Fruit fly (Drosophila melanogaster) whole organism, embryonic: ENCODE measurements around the gene CG4459.

Experiments
- Asciz ChIP-seq: fragments of 200-800 bp; sonication (Bioruptor generic); optimal IDR thresholded peaks from 2 replicates; lab custom pipeline; 2017; ENCODE audit warnings: missing biosample characterization, mild to moderate bottlenecking, missing genetic modification characterization, missing genetic modification reagents
- CG11696 ChIP-seq: fragments of 200-800 bp; sonication (Bioruptor generic); IDR thresholded peaks from 2 replicates; pipeline ENCODE4 v1.3.6; 2022; ENCODE audit warnings: missing biosample characterization, missing genetic modification characterization
- CG12071 ChIP-seq: fragments of 200-800 bp; sonication (Bioruptor generic); optimal IDR thresholded peaks from 3 replicates; lab custom pipeline; 2018; ENCODE audit warnings: missing biosample characterization, mild to moderate bottlenecking, missing genetic modification characterization
- CG17612 ChIP-seq: fragments of 200-800 bp; sonication (Bioruptor generic); IDR thresholded peaks from 2 replicates; pipeline ENCODE4 v1.3.6; 2022; ENCODE audit warnings: missing biosample characterization, missing genetic modification characterization
- CG18764 ChIP-seq: fragments of 200-800 bp; sonication (Bioruptor generic); optimal IDR thresholded peaks from 3 replicates; lab custom pipeline; 2016; ENCODE audit warnings: missing biosample characterization, missing genetic modification characterization
- CG32532 ChIP-seq: fragments of 200-800 bp; sonication (Bioruptor generic); IDR thresholded peaks from 2 replicates; pipeline ENCODE4 v1.3.6; 2022; ENCODE audit warnings: missing biosample characterization, missing genetic modification characterization
- CG3281 ChIP-seq: fragments of 200-800 bp; sonication (Bioruptor generic); optimal IDR thresholded peaks from 3 replicates; lab custom pipeline; 2017; ENCODE audit warnings: missing biosample characterization, mild to moderate bottlenecking, missing genetic modification characterization
- CG4404 ChIP-seq: fragments of 200-800 bp; sonication (Bioruptor generic); IDR thresholded peaks from 2 replicates; pipeline ENCODE4 v1.3.6; 2022; ENCODE audit warnings: missing biosample characterization, missing genetic modification characterization
- CG4707 ChIP-seq: fragments of 200-800 bp; sonication (Bioruptor generic); optimal IDR thresholded peaks from 2 replicates; lab custom pipeline; 2018; ENCODE audit warnings: missing biosample characterization, mild to moderate bottlenecking, missing genetic modification characterization, moderate library complexity
- CG6175 ChIP-seq: fragments of 200-800 bp; sonication (Bioruptor generic); IDR thresholded peaks from 3 replicates; pipeline ENCODE4 v1.3.6; 2022; ENCODE audit warnings: missing biosample characterization, missing genetic modification characterization
- CG8359 ChIP-seq: fragments of 200-800 bp; sonication (Bioruptor generic); optimal IDR thresholded peaks from 2 replicates; lab custom pipeline; 2017; ENCODE audit warnings: missing biosample characterization, mild to moderate bottlenecking, missing genetic modification characterization, borderline replicate concordance
- D ChIP-seq, 2 experiments: fragments of 200-800 bp in 1 of 2; fragments of >200 bp in 1 of 2; sonication (Bioruptor generic) in 1 of 2; optimal IDR thresholded peaks; 2 replicates in 1 of 2; 3 replicates in 1 of 2; lab custom pipeline; 2017; ENCODE audit warnings: mild to moderate bottlenecking in 1 of 2, missing biosample characterization in 1 of 2, missing genetic modification characterization in 1 of 2, missing genetic modification reagents in 1 of 2
- Dek ChIP-seq: fragments of 200-800 bp; sonication (Bioruptor generic); optimal IDR thresholded peaks from 3 replicates; lab custom pipeline; 2019; ENCODE audit warnings: missing biosample characterization, mild to moderate bottlenecking, missing genetic modification characterization, moderate library complexity
- Dfd ChIP-seq, 2 experiments: fragments of >200 bp; optimal IDR thresholded peaks; 2 replicates each; lab custom pipeline; 2017; ENCODE audit warnings: missing biosample characterization in 2 of 2, missing genetic modification characterization in 2 of 2
- Gsc ChIP-seq: fragments of 200-800 bp; sonication (Bioruptor generic); IDR thresholded peaks from 2 replicates; pipeline ENCODE4 v1.3.6; 2022; ENCODE audit warnings: missing biosample characterization, missing genetic modification characterization
- Hey ChIP-seq: fragments of 200-800 bp; sonication (Bioruptor generic); optimal IDR thresholded peaks from 3 replicates; lab custom pipeline; 2018; ENCODE audit warnings: missing biosample characterization, mild to moderate bottlenecking, missing genetic modification characterization
- Lpt ChIP-seq: fragments of >200 bp; optimal IDR thresholded peaks from 2 replicates; lab custom pipeline; 2018; ENCODE audit warnings: missing biosample characterization, missing genetic modification characterization
- MTF-1 ChIP-seq: fragments of 200-800 bp; sonication (Bioruptor generic); optimal IDR thresholded peaks from 2 replicates; lab custom pipeline; 2018; ENCODE audit warnings: missing biosample characterization, mild to moderate bottlenecking, missing genetic modification characterization, borderline replicate concordance
- Med ChIP-seq: fragments of 200-800 bp; sonication (Bioruptor generic); peaks from one replicate; lab custom pipeline; 2016; ENCODE audit warnings: missing biosample characterization, missing genetic modification characterization, mild to moderate bottlenecking, inconsistent platforms, moderate library complexity
- Nf-YC ChIP-seq: fragments of 200-800 bp; optimal IDR thresholded peaks from 3 replicates; lab custom pipeline; 2019; ENCODE audit warnings: missing biosample characterization, mild to moderate bottlenecking, missing genetic modification characterization, moderate library complexity
- Ravus ChIP-seq: fragments of 200-800 bp; sonication (Bioruptor generic); IDR thresholded peaks from 2 replicates; pipeline ENCODE4 v1.3.6; 2022; ENCODE audit warnings: missing biosample characterization, missing genetic modification characterization
- Rx ChIP-seq: fragments of 200-800 bp; sonication (Bioruptor generic); IDR thresholded peaks from 2 replicates; pipeline ENCODE4 v1.3.6; 2022; ENCODE audit warnings: missing biosample characterization, missing genetic modification characterization
- Scr ChIP-seq: fragments of 200-800 bp; sonication (Bioruptor generic); IDR thresholded peaks from 2 replicates; pipeline ENCODE4 v1.3.6; 2022; ENCODE audit warnings: missing biosample characterization, missing genetic modification characterization; ENCODE audit not compliant: partially characterized antibody
- Sox102F ChIP-seq: fragments of 200-800 bp; sonication (Bioruptor generic); optimal IDR thresholded peaks from 2 replicates; lab custom pipeline; 2018; ENCODE audit warnings: missing biosample characterization, mild to moderate bottlenecking, missing genetic modification characterization, moderate library complexity
- Taf1 ChIP-seq: fragments of 200-800 bp; sonication (Bioruptor generic); IDR thresholded peaks from 2 replicates; pipeline ENCODE4 v1.3.6; 2022; ENCODE audit warnings: missing biosample characterization, missing genetic modification characterization
- Xbp1 ChIP-seq: fragments of 200-800 bp; sonication (Bioruptor generic); optimal IDR thresholded peaks from 3 replicates; lab custom pipeline; 2016; ENCODE audit warnings: missing biosample characterization, mild to moderate bottlenecking, missing genetic modification characterization
- bigmax ChIP-seq: fragments of 200-800 bp; sonication (Bioruptor generic); optimal IDR thresholded peaks from 2 replicates; lab custom pipeline; 2018; ENCODE audit warnings: missing biosample characterization, mild to moderate bottlenecking, missing genetic modification characterization
- cg ChIP-seq: fragments of 200-800 bp; sonication (Bioruptor generic); optimal IDR thresholded peaks from 3 replicates; lab custom pipeline; 2019; ENCODE audit warnings: missing biosample characterization, mild to moderate bottlenecking, missing genetic modification characterization, moderate library complexity
- ems ChIP-seq: fragments of 200-800 bp; sonication (Bioruptor generic); optimal IDR thresholded peaks from 3 replicates; lab custom pipeline; 2016; ENCODE audit warnings: missing biosample characterization, missing genetic modification characterization
- gem ChIP-seq: fragments of 200-800 bp; sonication (Bioruptor generic); optimal IDR thresholded peaks from 2 replicates; lab custom pipeline; 2019; ENCODE audit warnings: missing biosample characterization, mild to moderate bottlenecking, missing genetic modification characterization, moderate library complexity
- jumu ChIP-seq: fragments of 200-800 bp; sonication (Bioruptor generic); optimal IDR thresholded peaks from 3 replicates; lab custom pipeline; 2016; ENCODE audit warnings: missing biosample characterization, missing genetic modification characterization
- kay ChIP-seq: fragments of 200-800 bp; sonication (Bioruptor generic); optimal IDR thresholded peaks from 2 replicates; lab custom pipeline; 2016; ENCODE audit warnings: missing biosample characterization, missing genetic modification characterization
- klu ChIP-seq: fragments of 200-800 bp; sonication (Bioruptor generic); IDR thresholded peaks from 2 replicates; pipeline ENCODE4 v1.3.6; 2022; ENCODE audit warnings: missing biosample characterization, missing genetic modification characterization
- kni ChIP-seq: fragments of 200-800 bp; sonication (Bioruptor generic); optimal IDR thresholded peaks from 3 replicates; lab custom pipeline; 2017; ENCODE audit warnings: mild to moderate bottlenecking, missing biosample characterization, missing genetic modification reagents, missing genetic modification characterization
- luna ChIP-seq: fragments of 200-800 bp; sonication (Bioruptor generic); optimal IDR thresholded peaks from 2 replicates; lab custom pipeline; 2016; ENCODE audit warnings: missing biosample characterization, missing genetic modification characterization
- p53 ChIP-seq: fragments of 200-800 bp; sonication (Bioruptor generic); optimal IDR thresholded peaks from 2 replicates; lab custom pipeline; 2016; ENCODE audit warnings: missing biosample characterization, missing genetic modification characterization
- pfk ChIP-seq: fragments of 200-800 bp; sonication (Bioruptor generic); optimal IDR thresholded peaks from 2 replicates; lab custom pipeline; 2018; ENCODE audit warnings: missing biosample characterization, mild to moderate bottlenecking, missing genetic modification characterization, moderate library complexity
- prd ChIP-seq, 3 experiments: fragments of >200 bp in 2 of 3; fragments of 200-800 bp in 1 of 3; sonication (Bioruptor generic) in 1 of 3; optimal IDR thresholded peaks in 2 of 3; IDR thresholded peaks in 1 of 3; 2 replicates in 2 of 3; 3 replicates in 1 of 3; pipeline versions ENCODE4 v1.3.6 to Lab custom; 2017 to 2022; ENCODE audit warnings: missing biosample characterization in 1 of 3, missing genetic modification characterization in 1 of 3
- pros ChIP-seq: fragments of 200-800 bp; sonication (Bioruptor generic); optimal IDR thresholded peaks from 3 replicates; lab custom pipeline; 2019; ENCODE audit warnings: missing biosample characterization, mild to moderate bottlenecking, missing genetic modification characterization, moderate library complexity
- pum ChIP-seq: fragments of 200-800 bp; sonication (Bioruptor generic); optimal IDR thresholded peaks from 2 replicates; lab custom pipeline; 2016; ENCODE audit warnings: missing biosample characterization, missing genetic modification characterization
- row ChIP-seq: fragments of 200-800 bp; sonication (Bioruptor generic); IDR thresholded peaks from 3 replicates; pipeline ENCODE4 v1.3.6; 2022; ENCODE audit warnings: missing biosample characterization, missing genetic modification characterization
- sens ChIP-seq: fragments of 200-800 bp; sonication (Bioruptor generic); peaks from one replicate; lab custom pipeline; 2016; ENCODE audit warnings: missing biosample characterization, missing genetic modification characterization
- sisA ChIP-seq: fragments of 200-800 bp; sonication (Bioruptor generic); IDR thresholded peaks from 2 replicates; pipeline ENCODE4 v1.3.6; 2022; ENCODE audit warnings: missing biosample characterization, missing genetic modification characterization
- slbo ChIP-seq: fragments of 200-800 bp; sonication (Bioruptor generic); IDR thresholded peaks from 2 replicates; pipeline ENCODE4 v1.3.6; 2022; ENCODE audit warnings: missing biosample characterization, missing genetic modification characterization
- sob ChIP-seq: fragments of 200-800 bp; sonication (Bioruptor generic); IDR thresholded peaks from 2 replicates; pipeline ENCODE4 v1.3.6; 2022; ENCODE audit warnings: missing biosample characterization, missing genetic modification characterization
- tna ChIP-seq: fragments of 200-800 bp; sonication (Bioruptor generic); IDR thresholded peaks from 2 replicates; pipeline ENCODE4 v1.3.6; 2022; ENCODE audit warnings: missing biosample characterization, missing genetic modification characterization; ENCODE audit not compliant: partially characterized antibody
- ttk ChIP-seq: fragments of 200-800 bp; sonication (Bioruptor generic); IDR thresholded peaks from 2 replicates; pipeline ENCODE4 v2.1.2; 2022; ENCODE audit warnings: missing biosample characterization, missing genetic modification characterization
- wek ChIP-seq: fragments of 200-800 bp; sonication (Bioruptor generic); optimal IDR thresholded peaks from 3 replicates; lab custom pipeline; 2018; ENCODE audit warnings: missing biosample characterization, mild to moderate bottlenecking, missing genetic modification characterization, moderate library complexity
- zen ChIP-seq: fragments of 200-800 bp; sonication (Bioruptor generic); optimal IDR thresholded peaks from 3 replicates; lab custom pipeline; 2018; ENCODE audit warnings: missing biosample characterization, mild to moderate bottlenecking, missing genetic modification characterization, moderate library complexity

The CG4459 gene

DNA sequence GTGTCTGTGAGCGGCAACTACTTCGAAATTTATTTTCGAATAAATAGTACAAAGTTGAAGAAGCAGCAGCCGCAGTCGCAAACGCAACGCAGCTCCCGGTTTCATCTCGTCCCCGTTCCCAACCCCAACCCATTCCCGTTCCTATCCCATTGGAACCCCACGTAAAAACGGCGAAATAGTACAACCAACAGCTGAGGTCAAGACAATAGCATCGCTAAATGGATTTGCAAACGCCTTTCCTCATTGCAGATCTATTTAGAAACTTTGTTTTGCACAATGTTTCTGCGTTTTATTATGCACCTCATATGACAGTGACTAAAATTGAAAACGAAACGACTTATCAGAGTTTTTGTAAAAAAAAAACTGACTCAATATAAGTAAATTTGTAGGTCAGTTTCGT is 37.1 kb downstream of the CG4459 start (continued):
- TF ChIP-seq sob (GFP tag; lab: Robert Waterston, UW) = 0 out of 2 replicates have a peak, but pooled peaks have one; percentile 19
- peak; percentile 10; the same call in 1 of the 2 replicates for TF ChIP-seq CG32532 (GFP tag; lab: Robert Waterston, UW)
- TF ChIP-seq wek (GFP tag; lab: Kevin White, UChicago) = no peak
- no peak for TF ChIP-seq zen (tag; lab: Kevin White, UChicago)
- TF ChIP-seq CG11696 (GFP tag; lab: Robert Waterston, UW) = peak; percentile 84
- TF ChIP-seq kay (GFP tag; lab: Kevin White, UChicago) = no peak
- TF ChIP-seq prd (optimal IDR thresholded peaks at IDR 0.05; lab: Kevin White, UChicago) = no peak
- TF ChIP-seq prd (GFP tag; IDR thresholded peaks at IDR 0.05; lab: Robert Waterston, UW) = 0 out of 3 replicates have a peak, but pooled peaks have one; percentile 6
- TF ChIP-seq Hey (tag; lab: Kevin White, UChicago) = no peak
- TF ChIP-seq CG4404 (GFP tag; lab: Robert Waterston, UW) = no peak
- TF ChIP-seq Ravus (GFP tag; lab: Robert Waterston, UW) = no peak
- TF ChIP-seq pum (GFP tag; lab: Kevin White, UChicago) = no peak
- no peak for TF ChIP-seq MTF-1 (GFP tag; lab: Kevin White, UChicago)
- no peak for TF ChIP-seq Nf-YC (tag; lab: Kevin White, UChicago)
- 0 out of 2 replicates have a peak, but pooled peaks have one; percentile 8 for TF ChIP-seq ttk (GFP tag; lab: Robert Waterston, UW)
- peak; percentile 29; the same call in 1 of the 3 replicates for TF ChIP-seq row (GFP tag; lab: Robert Waterston, UW)
- TF ChIP-seq Taf1 = no peak
- TF ChIP-seq ems (GFP tag; lab: Kevin White, UChicago) = no peak
- TF ChIP-seq klu (GFP tag; lab: Robert Waterston, UW) = no peak
- peak; percentile 5 for TF ChIP-seq Xbp1 (GFP tag; lab: Kevin White, UChicago)
- no peak for TF ChIP-seq cg (GFP tag; lab: Kevin White, UChicago)
- TF ChIP-seq tna (GFP tag; lab: Robert Waterston, UW) = no peak
- TF ChIP-seq CG8359 (GFP tag; lab: Kevin White, UChicago) = no peak
- no peak for TF ChIP-seq kni (GFP tag; lab: Kevin White, UChicago)
- peak; percentile 8 for TF ChIP-seq Sox102F
- TF ChIP-seq pros (GFP tag; lab: Kevin White, UChicago) = no peak
- no peak for TF ChIP-seq luna
- TF ChIP-seq CG3281 (GFP tag; lab: Kevin White, UChicago) = no peak
- TF ChIP-seq CG6175 = no peak
- no peak for TF ChIP-seq bigmax (GFP tag; lab: Kevin White, UChicago)
- TF ChIP-seq D (optimal IDR thresholded peaks at IDR 0.05; lab: Kevin White, UChicago) = no peak
- no peak for TF ChIP-seq D (GFP tag; optimal IDR thresholded peaks at IDR 0.05; lab: Kevin White, UChicago)
- TF ChIP-seq CG17612 (GFP tag; lab: Robert Waterston, UW) = no peak
- TF ChIP-seq sisA (GFP tag; lab: Robert Waterston, UW) = peak; percentile 15; the same call in 1 of the 2 replicates
- no peak for TF ChIP-seq Gsc (GFP tag; lab: Robert Waterston, UW)
- no peak for TF ChIP-seq Dfd (GFP tag; optimal IDR thresholded peaks at IDR 0.05; lab: Kevin White, UChicago)
- TF ChIP-seq CG18764 (GFP tag; lab: Kevin White, UChicago) = no peak
- no peak for TF ChIP-seq Asciz (GFP tag; lab: Kevin White, UChicago)
- peak; percentile 50 for TF ChIP-seq Med
- TF ChIP-seq Scr (GFP tag; lab: Robert Waterston, UW) = no peak
- no peak for TF ChIP-seq Lpt (GFP tag; lab: Kevin White, UChicago)
- peak; percentile 74 for TF ChIP-seq sens (GFP tag; lab: Kevin White, UChicago)
- peak; percentile 23; the same call in 1 of the 2 replicates for TF ChIP-seq slbo (GFP tag; lab: Robert Waterston, UW)
- no peak for TF ChIP-seq CG4707 (GFP tag; lab: Kevin White, UChicago)
- TF ChIP-seq gem (tag; lab: Kevin White, UChicago) = peak; percentile 6
- TF ChIP-seq Rx (GFP tag; lab: Robert Waterston, UW) = no peak
- no peak for TF ChIP-seq p53
- TF ChIP-seq Dek (tag; lab: Kevin White, UChicago) = no peak
- TF ChIP-seq pfk (GFP tag; lab: Kevin White, UChicago) = peak; percentile 71
- TF ChIP-seq CG12071 (GFP tag; lab: Kevin White, UChicago) = no peak
- no peak for TF ChIP-seq jumu (GFP tag; lab: Kevin White, UChicago)
